Fruit fly (Drosophila melanogaster) whole organism, pupa: ENCODE data around the gene CG13609.

Experiments
- CG10348 ChIP-seq: fragments of 200-800 bp; sonication (Bioruptor generic); IDR thresholded peaks from 2 replicates; pipeline ENCODE4 v1.3.6; 2022; ENCODE audit warnings: missing biosample characterization, missing genetic modification characterization
- CG12605 ChIP-seq: fragments of 200-800 bp; sonication (Bioruptor generic); IDR thresholded peaks from 2 replicates; pipeline ENCODE4 v1.3.6; 2022; ENCODE audit warnings: missing biosample characterization, missing genetic modification characterization
- CG13204 ChIP-seq: fragments of 200-800 bp; sonication (Bioruptor generic); optimal IDR thresholded peaks from 2 replicates; lab custom pipeline; 2018; ENCODE audit warnings: missing biosample characterization, mild to moderate bottlenecking, missing genetic modification characterization, moderate library complexity
- CG14655 ChIP-seq: fragments of 200-800 bp; sonication (Bioruptor generic); optimal IDR thresholded peaks from 3 replicates; lab custom pipeline; 2017; ENCODE audit warnings: mild to moderate bottlenecking, missing biosample characterization, missing genetic modification reagents, missing genetic modification characterization
- CG15710 ChIP-seq: fragments of 200-800 bp; sonication (Bioruptor generic); optimal IDR thresholded peaks from 2 replicates; lab custom pipeline; 2018; ENCODE audit warnings: missing biosample characterization, mild to moderate bottlenecking, missing genetic modification characterization, moderate library complexity
- CG17806 ChIP-seq: fragments of 200-800 bp; sonication (Bioruptor generic); optimal IDR thresholded peaks from 2 replicates; lab custom pipeline; 2018; ENCODE audit warnings: missing biosample characterization, mild to moderate bottlenecking, missing genetic modification characterization, moderate library complexity
- CG32121 ChIP-seq: fragments of 200-800 bp; sonication (Bioruptor generic); IDR thresholded peaks from 2 replicates; pipeline ENCODE4 v1.3.6; 2022; ENCODE audit warnings: missing biosample characterization, missing genetic modification characterization
- CG34367 ChIP-seq: fragments of 200-800 bp; sonication (Bioruptor generic); optimal IDR thresholded peaks from 2 replicates; lab custom pipeline; 2018; ENCODE audit warnings: missing biosample characterization, mild to moderate bottlenecking, missing genetic modification characterization
- CG4496 ChIP-seq: fragments of 200-800 bp; sonication (Bioruptor generic); IDR thresholded peaks from 3 replicates; pipeline ENCODE4 v1.3.6; 2022; ENCODE audit warnings: missing biosample characterization, missing genetic modification characterization
- CG8159 ChIP-seq: fragments of 200-800 bp; sonication (Bioruptor generic); optimal IDR thresholded peaks from 3 replicates; lab custom pipeline; 2018; ENCODE audit warnings: missing biosample characterization, mild to moderate bottlenecking, missing genetic modification characterization, moderate library complexity
- CG8301 ChIP-seq: fragments of 200-800 bp; sonication (Bioruptor generic); optimal IDR thresholded peaks from 2 replicates; lab custom pipeline; 2018; ENCODE audit warnings: missing biosample characterization, mild to moderate bottlenecking, missing genetic modification characterization
- CG9948 ChIP-seq: fragments of 200-800 bp; sonication (Bioruptor generic); optimal IDR thresholded peaks from 2 replicates; lab custom pipeline; 2018; ENCODE audit warnings: missing biosample characterization, mild to moderate bottlenecking, missing genetic modification characterization, moderate library complexity
- D1 ChIP-seq: fragments of 200-800 bp; sonication (Bioruptor generic); optimal IDR thresholded peaks from 2 replicates; lab custom pipeline; 2018; ENCODE audit warnings: missing biosample characterization, mild to moderate bottlenecking, missing genetic modification characterization, moderate library complexity
- EcR ChIP-seq: fragments of 200-800 bp; sonication (Bioruptor generic); optimal IDR thresholded peaks from 3 replicates; lab custom pipeline; 2019; ENCODE audit warnings: missing biosample characterization, missing genetic modification characterization, mild to moderate bottlenecking, moderate library complexity, missing genetic modification reagents
- Ets98B ChIP-seq: fragments of 200-800 bp; sonication (Bioruptor generic); IDR thresholded peaks from 2 replicates; pipeline ENCODE4 v1.3.6; 2022; ENCODE audit warnings: missing biosample characterization, missing genetic modification characterization
- Pif1A ChIP-seq: fragments of 200-800 bp; sonication (Bioruptor generic); optimal IDR thresholded peaks from 3 replicates; lab custom pipeline; 2016; ENCODE audit warnings: missing biosample characterization, missing genetic modification characterization
- Pif1B ChIP-seq: fragments of 200-800 bp; sonication (Bioruptor generic); optimal IDR thresholded peaks from 3 replicates; lab custom pipeline; 2016; ENCODE audit warnings: missing biosample characterization, missing genetic modification characterization
- Snoo ChIP-seq: fragments of 200-800 bp; sonication (Bioruptor generic); optimal IDR thresholded peaks from 3 replicates; lab custom pipeline; 2017; ENCODE audit warnings: missing biosample characterization, mild to moderate bottlenecking, missing genetic modification characterization, inconsistent platforms
- fd96Ca ChIP-seq: fragments of 200-800 bp; sonication (Bioruptor generic); IDR thresholded peaks from 3 replicates; pipeline ENCODE4 v1.3.6; 2022; ENCODE audit warnings: missing biosample characterization, missing genetic modification characterization
- gl ChIP-seq: fragments of 200-800 bp; sonication (Bioruptor generic); optimal IDR thresholded peaks from 2 replicates; lab custom pipeline; 2018; ENCODE audit warnings: missing biosample characterization, mild to moderate bottlenecking, missing genetic modification characterization
- rn ChIP-seq: fragments of 200-800 bp; sonication (Bioruptor generic); IDR thresholded peaks from 2 replicates; pipeline ENCODE4 v1.3.6; 2022; ENCODE audit warnings: missing biosample characterization, missing genetic modification characterization

The CG13609 gene

dm6 chr3R:24262923-24263322 lies 36.1 kb downstream of the CG13609 start:
- TF ChIP-seq Snoo (tag; lab: Kevin White, UChicago) = no peak

dm6 chr3R:24263588-24264413 lies 37.0 kb downstream of the CG13609 start:
- TF ChIP-seq CG13204 (GFP tag; lab: Kevin White, UChicago) (no peak), CG32121 (GFP tag; lab: Robert Waterston, UW) (no peak), CG9948 (tag; lab: Kevin White, UChicago) (peak; percentile 17), Pif1A (GFP tag; lab: Kevin White, UChicago) (peak; percentile 49), D1 (tag; lab: Kevin White, UChicago) (no peak), gl (no peak), CG8159 (tag; lab: Kevin White, UChicago) (peak; percentile 46), fd96Ca (GFP tag; lab: Robert Waterston, UW) (peak; percentile 13; the same call in 1 of the 3 replicates), rn (no peak), Ets98B (GFP tag; lab: Robert Waterston, UW) (0 out of 2 replicates have a peak, but pooled peaks have one; percentile 5), CG4496 (GFP tag; lab: Robert Waterston, UW) (0 out of 3 replicates have a peak, but pooled peaks have one; percentile 6), CG14655 (GFP tag; lab: Kevin White, UChicago) (peak; percentile 30), CG8301 (tag; lab: Kevin White, UChicago) (peak; percentile 20)

dm6 chr3R:24264414-24265363 lies 37.9 kb downstream of the CG13609 start:
- TF ChIP-seq Pif1A (GFP tag; lab: Kevin White, UChicago) (no peak), fd96Ca (GFP tag; lab: Robert Waterston, UW) (no peak), CG32121 (GFP tag; lab: Robert Waterston, UW) (0 out of 2 replicates have a peak, but pooled peaks have one; percentile 8), CG9948 (tag; lab: Kevin White, UChicago) (no peak), CG34367 (tag; lab: Kevin White, UChicago) (no peak), CG8159 (tag; lab: Kevin White, UChicago) (no peak), CG8301 (tag; lab: Kevin White, UChicago) (no peak), CG14655 (GFP tag; lab: Kevin White, UChicago) (no peak), CG10348 (GFP tag; lab: Robert Waterston, UW) (no peak), Pif1B (peak; percentile 3), gl (no peak)

dm6 chr3R:24266786-24267579 lies 40.2 kb downstream of the CG13609 start:
- TF ChIP-seq CG8159 (tag; lab: Kevin White, UChicago) = peak; percentile 93
- TF ChIP-seq Snoo (tag; lab: Kevin White, UChicago) = peak; percentile 80
- TF ChIP-seq CG34367 (tag; lab: Kevin White, UChicago) = peak; percentile 85
- TF ChIP-seq D1 (tag; lab: Kevin White, UChicago) = peak; percentile 66
- peak; percentile 51 for TF ChIP-seq CG32121 (GFP tag; lab: Robert Waterston, UW)
- peak; percentile 85 for TF ChIP-seq CG17806 (tag; lab: Kevin White, UChicago)
- TF ChIP-seq CG10348 (GFP tag; lab: Robert Waterston, UW) = no peak
- peak; percentile 84 for TF ChIP-seq CG13204 (GFP tag; lab: Kevin White, UChicago)
- TF ChIP-seq fd96Ca (GFP tag; lab: Robert Waterston, UW) = peak; percentile 83
- peak; percentile 88 for TF ChIP-seq CG9948 (tag; lab: Kevin White, UChicago)
- TF ChIP-seq CG15710 (tag; lab: Kevin White, UChicago) = peak; percentile 93
- TF ChIP-seq Pif1A (GFP tag; lab: Kevin White, UChicago) = peak; percentile 86
- TF ChIP-seq CG4496 (GFP tag; lab: Robert Waterston, UW) = peak; percentile 71
- peak; percentile 91 for TF ChIP-seq CG14655 (GFP tag; lab: Kevin White, UChicago)
- TF ChIP-seq CG8301 (tag; lab: Kevin White, UChicago) = peak; percentile 83
- TF ChIP-seq rn = peak; percentile 40; the same call in 1 of the 2 replicates
- peak; percentile 97 for TF ChIP-seq EcR (GFP tag; lab: Kevin White, UChicago)
- no peak; the same call in none of the 2 replicates for TF ChIP-seq Ets98B (GFP tag; lab: Robert Waterston, UW)
- peak; percentile 88 for TF ChIP-seq Pif1B
- TF ChIP-seq CG12605 = peak; percentile 60
- peak; percentile 68 for TF ChIP-seq gl
